Fruit fly (Drosophila melanogaster) S2 (cell line): Measurements from ENCODE around the gene Rab10.
"Not testable (repeated sequence)": the region's sequence is repeated elsewhere in the genome, so short reads cannot be mapped to it uniquely, and the experiment has no call there.

Experiments
- CG8478 ChIP-seq: fragments of >200 bp; optimal IDR thresholded peaks from 2 replicates; lab custom pipeline; 2018
- CTCF ChIP-seq, 2 experiments: fragments of >200 bp; optimal IDR thresholded peaks; 2 replicates each; lab custom pipeline; 2018

Gene Rab10

DNA sequence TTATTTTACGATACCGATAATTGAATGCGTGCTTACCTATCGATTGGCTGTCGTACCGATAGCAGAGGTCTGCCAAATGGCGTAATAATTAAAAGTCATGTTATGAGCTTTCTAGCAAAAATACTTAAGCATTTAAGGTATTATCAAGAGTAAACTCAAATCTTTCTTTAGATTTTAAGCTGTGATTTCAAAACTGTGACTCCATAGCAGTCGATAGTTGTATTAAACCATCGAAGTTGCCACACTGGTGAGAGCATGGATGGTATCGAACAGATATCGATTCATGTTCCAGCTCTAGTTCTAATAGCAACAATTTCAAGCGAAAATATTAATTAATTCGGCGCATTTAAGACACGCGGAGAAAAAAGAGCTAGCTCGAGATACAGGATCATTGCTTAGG is at the start of gene Rab10, which contains the start of gene CG17068:
Gene Rab10, plus strand, starts transcription at position 270 of the 400 bp plus-strand sequence.
Gene CG17068, minus strand, starts transcription at position 25 of the 400 bp plus-strand sequence.
- TF ChIP-seq CG8478 (lab: Kevin White, UChicago), result no peak
- TF ChIP-seq CTCF (optimal IDR thresholded peaks at IDR 0.05; lab: Kevin White, UChicago), result no peak

DNA sequence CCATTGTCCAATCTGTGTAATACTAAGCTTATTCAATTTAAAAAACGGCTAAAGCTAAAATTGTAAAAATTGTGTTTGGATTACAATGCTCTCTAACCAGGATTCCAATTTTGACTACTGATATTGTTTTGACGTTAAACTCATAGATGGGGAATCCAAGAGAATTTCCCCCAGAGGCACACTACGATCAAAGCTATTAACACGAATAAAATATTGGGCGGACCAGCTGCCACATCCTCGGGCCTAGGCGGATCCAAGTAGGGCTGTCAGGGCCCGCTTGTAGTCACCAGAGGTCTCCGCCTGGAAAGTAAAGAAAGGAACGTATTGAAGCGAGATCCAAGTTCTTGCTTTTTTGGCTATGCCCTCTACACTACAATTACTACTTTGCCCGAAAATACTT is 49.3 kb upstream of the Rab10 start, which contains the start of gene SdicA:
Gene SdicA, minus strand, starts transcription at position 101 of the 400 bp plus-strand sequence.
- TF ChIP-seq CTCF (optimal IDR thresholded peaks at IDR 0.05; lab: Kevin White, UChicago); CG8478 (lab: Kevin White, UChicago): not testable (repeated sequence)

- TF ChIP-seq CTCF (optimal IDR thresholded peaks at IDR 0.05; lab: Kevin White, UChicago); CG8478 (lab: Kevin White, UChicago): not testable (repeated sequence)
Observed at dm6 chrX:20209503-20209902, 41.6 kb upstream of the Rab10 start, which contains the start of gene SdicB. Gene SdicB, minus strand, starts transcription at chrX:20209603.

DNA sequence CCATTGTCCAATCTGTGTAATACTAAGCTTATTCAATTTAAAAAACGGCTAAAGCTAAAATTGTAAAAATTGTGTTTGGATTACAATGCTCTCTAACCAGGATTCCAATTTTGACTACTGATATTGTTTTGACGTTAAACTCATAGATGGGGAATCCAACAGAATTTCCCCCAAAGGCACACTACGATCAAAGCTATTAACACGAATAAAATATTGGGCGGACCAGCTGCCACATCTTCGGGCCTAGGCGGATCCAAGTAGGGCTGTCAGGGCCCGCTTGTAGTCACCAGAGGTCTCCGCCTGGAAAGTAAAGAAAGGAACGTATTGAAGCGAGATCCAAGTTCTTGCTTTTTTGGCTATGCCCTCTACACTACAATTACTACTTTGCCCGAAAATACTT is 34.0 kb upstream of the Rab10 start, which contains the start of gene SdicC:
Gene SdicC, minus strand, starts transcription at position 101 of the 400 bp plus-strand sequence.
- TF ChIP-seq CTCF (optimal IDR thresholded peaks at IDR 0.05; lab: Kevin White, UChicago); CG8478 (lab: Kevin White, UChicago): not testable (repeated sequence)

DNA sequence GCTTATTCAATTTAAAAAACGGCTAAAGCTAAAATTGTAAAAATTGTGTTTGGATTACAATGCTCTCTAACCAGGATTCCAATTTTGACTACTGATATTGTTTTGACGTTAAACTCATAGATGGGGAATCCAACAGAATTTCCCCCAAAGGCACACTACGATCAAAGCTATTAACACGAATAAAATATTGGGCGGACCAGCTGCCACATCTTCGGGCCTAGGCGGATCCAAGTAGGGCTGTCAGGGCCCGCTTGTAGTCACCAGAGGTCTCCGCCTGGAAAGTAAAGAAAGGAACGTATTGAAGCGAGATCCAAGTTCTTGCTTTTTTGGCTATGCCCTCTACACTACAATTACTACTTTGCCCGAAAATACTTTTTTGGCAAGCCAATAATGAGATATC is 26.2 kb upstream of the Rab10 start, which contains the start of gene Sdic4:
Gene Sdic4, minus strand, starts transcription at position 101 of the 400 bp plus-strand sequence.
- not testable (repeated sequence) for TF ChIP-seq CTCF (optimal IDR thresholded peaks at IDR 0.05; lab: Kevin White, UChicago); CG8478 (lab: Kevin White, UChicago)

DNA sequence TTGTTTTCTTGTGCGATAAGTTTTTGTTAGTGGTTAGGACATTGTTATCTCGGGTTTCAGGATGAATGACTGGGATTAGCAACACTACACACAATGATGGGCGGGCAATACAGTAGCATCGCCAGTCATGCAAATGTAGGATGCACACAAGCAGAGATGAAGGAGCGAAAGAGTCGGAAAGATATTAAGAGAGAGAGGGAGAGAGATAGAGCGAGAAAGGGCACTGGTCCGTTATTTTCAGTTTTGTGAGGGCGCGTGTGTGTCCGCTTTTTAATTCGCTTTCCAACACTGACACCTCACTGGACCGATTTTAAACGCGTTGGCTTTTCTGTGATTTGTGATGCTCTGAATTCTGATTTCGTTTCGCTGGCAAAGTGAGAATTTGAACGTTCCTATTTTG is 19.5 kb upstream of the Rab10 start:
- TF ChIP-seq CTCF (optimal IDR thresholded peaks at IDR 0.05; lab: Kevin White, UChicago) (no peak), CG8478 (lab: Kevin White, UChicago) (no peak)

DNA sequence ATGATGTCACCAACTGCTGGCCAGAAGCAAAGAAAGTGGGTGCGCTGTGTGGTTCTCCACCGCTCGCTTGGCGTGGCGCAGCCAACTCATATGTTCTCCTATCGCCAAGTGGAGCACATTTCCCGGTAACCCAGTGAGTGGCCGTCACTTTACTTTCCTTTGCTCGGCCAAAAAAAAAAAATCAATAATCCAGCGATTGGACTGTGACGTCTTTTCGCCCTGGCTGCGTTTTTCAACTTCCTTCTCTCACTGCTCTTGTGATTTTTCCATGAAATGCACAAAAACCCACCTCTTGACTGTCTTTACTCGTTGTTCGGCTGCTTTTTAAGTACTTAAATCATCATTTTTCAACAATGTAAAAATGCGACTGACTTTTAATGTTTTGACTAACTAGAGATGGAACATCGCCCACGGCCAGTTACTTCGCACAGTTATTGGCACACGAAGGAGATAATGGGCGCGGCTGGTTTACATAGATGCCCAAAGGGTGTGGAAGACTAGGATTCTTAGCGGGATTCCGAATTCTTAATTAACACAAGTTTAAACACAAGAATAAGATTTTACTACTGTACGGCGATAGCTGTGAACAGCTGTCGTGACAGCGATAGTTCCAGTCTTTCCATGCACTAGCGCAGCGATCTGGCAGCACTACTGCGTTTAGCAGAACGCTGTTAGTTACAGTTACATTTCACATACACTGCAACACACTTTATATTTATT is 15.2 kb upstream of the Rab10 start, which contains the start of gene sw:
Gene sw, minus strand, starts transcription at position 589 of the 720 bp plus-strand sequence.
- TF ChIP-seq CTCF (optimal IDR thresholded peaks at IDR 0.05; lab: Kevin White, UChicago), result peak in 1 of 2 experiments; percentile 26
- no peak for TF ChIP-seq CG8478 (lab: Kevin White, UChicago)

- TF ChIP-seq CTCF (optimal IDR thresholded peaks at IDR 0.05; lab: Kevin White, UChicago), result no peak
- TF ChIP-seq CG8478 (lab: Kevin White, UChicago), result no peak
Observed at dm6 chrX:20237914-20238313, 13.2 kb upstream of the Rab10 start.

dm6 chrX:20238736-20239607 is 12.2 kb upstream of the Rab10 start:
- TF ChIP-seq CG8478 (lab: Kevin White, UChicago) (no peak), CTCF (optimal IDR thresholded peaks at IDR 0.05; lab: Kevin White, UChicago) (peak; percentile 56 to 71)

DNA sequence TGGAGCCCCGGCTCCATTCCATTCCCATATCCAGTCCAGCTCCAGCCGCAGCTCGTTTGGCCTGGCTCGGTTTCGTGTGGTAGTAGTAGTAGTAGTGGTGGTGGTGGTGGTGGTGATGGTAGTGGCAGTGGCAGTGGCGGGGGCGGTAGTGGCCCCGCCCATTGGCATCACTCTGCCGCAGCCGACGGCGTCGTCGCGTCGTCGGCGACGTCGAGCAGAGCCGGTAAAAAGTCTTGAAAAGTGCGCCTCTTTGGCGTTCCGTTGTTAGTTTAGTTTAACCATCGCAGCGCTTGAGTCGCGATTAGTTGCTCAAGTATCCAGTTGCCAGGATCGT is 11.6 kb upstream of the Rab10 start, which contains the start of gene obst-A:
Gene obst-A, plus strand, starts transcription at position 248 of the 334 bp plus-strand sequence.
- no peak for TF ChIP-seq CG8478 (lab: Kevin White, UChicago)
- no peak for TF ChIP-seq CTCF (optimal IDR thresholded peaks at IDR 0.05; lab: Kevin White, UChicago)

DNA sequence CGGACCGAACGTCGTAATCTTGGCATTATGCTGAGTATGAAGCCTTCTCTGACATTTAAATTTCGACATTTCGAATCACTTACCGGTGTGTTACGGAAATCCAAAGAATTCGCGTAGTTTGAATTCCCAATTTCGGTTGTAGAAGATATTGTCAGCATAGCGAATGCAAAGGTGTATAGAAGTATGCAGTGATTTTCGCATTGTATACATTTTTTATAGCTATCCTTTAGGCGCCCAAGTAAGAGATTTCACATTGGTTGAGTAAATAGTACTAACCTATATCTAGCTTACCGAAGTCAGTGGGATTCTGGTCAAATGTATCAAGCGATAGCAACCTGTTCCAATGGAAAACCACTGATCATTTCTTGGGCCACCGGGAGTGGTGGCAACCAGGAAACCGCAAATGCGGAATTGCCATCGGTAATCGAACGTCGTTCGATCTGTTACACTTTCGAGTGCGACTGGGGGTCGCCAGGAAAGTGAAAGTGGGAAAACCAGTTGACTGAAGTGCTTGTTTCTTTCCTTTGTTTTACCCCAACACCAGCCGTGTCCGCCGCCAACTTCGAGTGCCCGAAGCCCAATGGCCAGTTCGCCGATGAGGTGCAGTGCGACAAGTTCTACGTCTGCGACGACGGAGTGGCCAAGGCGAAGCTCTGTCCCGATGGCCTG is 10.5 kb upstream of the Rab10 start:
- no peak for TF ChIP-seq CTCF (optimal IDR thresholded peaks at IDR 0.05; lab: Kevin White, UChicago)
- TF ChIP-seq CG8478 (lab: Kevin White, UChicago), result no peak

- no peak for TF ChIP-seq CTCF (optimal IDR thresholded peaks at IDR 0.05; lab: Kevin White, UChicago)
- no peak for TF ChIP-seq CG8478 (lab: Kevin White, UChicago)
Observed at dm6 chrX:20243274-20243839, 7.8 kb upstream of the Rab10 start.

- TF ChIP-seq CTCF (optimal IDR thresholded peaks at IDR 0.05; lab: Kevin White, UChicago) (no peak), CG8478 (lab: Kevin White, UChicago) (no peak)
Observed at dm6 chrX:20244278-20244677, 6.9 kb upstream of the Rab10 start, which contains the start of gene Peritrophin-A. Gene Peritrophin-A, plus strand, starts transcription at chrX:20244647.
